Fruit fly (Drosophila melanogaster) whole organism, embryonic: Measurements from ENCODE around the gene CG43389.
A peak's percentile ranks its signal among the peaks of the same experiment; 100 is the strongest.

ENCODE experiments used
- Ada2b ChIP-seq: fragments of 200-800 bp; sonication (Bioruptor generic); IDR thresholded peaks from 2 replicates; pipeline ENCODE4 v1.3.6; 2022; ENCODE audit warnings: missing biosample characterization, missing genetic modification characterization
- Adf1 ChIP-seq: fragments of 200-800 bp; sonication (Bioruptor generic); IDR thresholded peaks from 2 replicates; pipeline ENCODE4 v1.3.6; 2022; ENCODE audit warnings: missing biosample characterization, missing genetic modification characterization
- Blimp-1 ChIP-seq: fragments of 200-800 bp; sonication (Bioruptor generic); optimal IDR thresholded peaks from 3 replicates; lab custom pipeline; 2018; ENCODE audit warnings: missing biosample characterization, missing genetic modification characterization, mild to moderate bottlenecking, moderate library complexity, missing genetic modification reagents
- CG10209 ChIP-seq: fragments of 200-800 bp; sonication (Bioruptor generic); optimal IDR thresholded peaks from 3 replicates; lab custom pipeline; 2017; ENCODE audit warnings: missing biosample characterization, mild to moderate bottlenecking, missing genetic modification characterization, missing genetic modification reagents
- CG13123 ChIP-seq: fragments of 200-800 bp; sonication (Bioruptor generic); optimal IDR thresholded peaks from 2 replicates; lab custom pipeline; 2016; ENCODE audit warnings: missing biosample characterization, missing genetic modification characterization
- CG13624 ChIP-seq: fragments of 200-800 bp; sonication (Bioruptor generic); optimal IDR thresholded peaks from 2 replicates; lab custom pipeline; 2016; ENCODE audit warnings: missing biosample characterization, missing genetic modification characterization
- CG14965 ChIP-seq: fragments of 200-800 bp; sonication (Bioruptor generic); optimal IDR thresholded peaks from 2 replicates; lab custom pipeline; 2016; ENCODE audit warnings: missing biosample characterization, missing genetic modification characterization, borderline replicate concordance
- CG1529 ChIP-seq: fragments of 200-800 bp; sonication (Bioruptor generic); optimal IDR thresholded peaks from 3 replicates; lab custom pipeline; 2018; ENCODE audit warnings: missing biosample characterization, missing genetic modification characterization
- CG17568 ChIP-seq: fragments of 200-800 bp; sonication (Bioruptor generic); optimal IDR thresholded peaks from 2 replicates; lab custom pipeline; 2018; ENCODE audit warnings: missing biosample characterization, mild to moderate bottlenecking, missing genetic modification characterization, moderate library complexity
- CG30403 ChIP-seq: fragments of 200-800 bp; sonication (Bioruptor generic); optimal IDR thresholded peaks from 3 replicates; lab custom pipeline; 2016; ENCODE audit warnings: missing biosample characterization, missing genetic modification characterization
- CG34422 ChIP-seq: fragments of 200-800 bp; sonication (Bioruptor generic); IDR thresholded peaks from 3 replicates; pipeline ENCODE4 v1.3.6; 2022; ENCODE audit warnings: missing biosample characterization, missing genetic modification characterization
- CG4282 ChIP-seq: fragments of 200-800 bp; sonication (Bioruptor generic); optimal IDR thresholded peaks from 2 replicates; lab custom pipeline; 2016; ENCODE audit warnings: missing biosample characterization, missing genetic modification characterization
- CG4424 ChIP-seq: fragments of 200-800 bp; sonication (Bioruptor generic); optimal IDR thresholded peaks from 3 replicates; lab custom pipeline; 2016; ENCODE audit warnings: missing biosample characterization, missing genetic modification characterization
- CG4707 ChIP-seq: fragments of 200-800 bp; sonication (Bioruptor generic); optimal IDR thresholded peaks from 2 replicates; lab custom pipeline; 2018; ENCODE audit warnings: missing biosample characterization, mild to moderate bottlenecking, missing genetic modification characterization, moderate library complexity
- CG6791 ChIP-seq: fragments of 200-800 bp; sonication (Bioruptor generic); IDR thresholded peaks from 3 replicates; pipeline ENCODE4 v1.3.6; 2022; ENCODE audit warnings: missing biosample characterization, missing genetic modification characterization; ENCODE audit not compliant: partially characterized antibody
- CG7987 ChIP-seq: fragments of 200-800 bp; sonication (Bioruptor generic); optimal IDR thresholded peaks from 2 replicates; lab custom pipeline; 2018; ENCODE audit warnings: missing biosample characterization, mild to moderate bottlenecking, missing genetic modification characterization, moderate library complexity
- CG8089 ChIP-seq: fragments of 200-800 bp; sonication (Bioruptor generic); optimal IDR thresholded peaks from 3 replicates; lab custom pipeline; 2016; ENCODE audit warnings: missing biosample characterization, missing genetic modification characterization
- CG8478 ChIP-seq: fragments of >200 bp; optimal IDR thresholded peaks from 2 replicates; lab custom pipeline; 2018
- CG8765 ChIP-seq: fragments of 200-800 bp; sonication (Bioruptor generic); IDR thresholded peaks from 2 replicates; pipeline ENCODE4 v1.3.6; 2022; ENCODE audit warnings: missing biosample characterization, missing genetic modification characterization
- CG9215 ChIP-seq: fragments of 200-800 bp; sonication (Bioruptor generic); IDR thresholded peaks from 2 replicates; pipeline ENCODE4 v1.3.6; 2022; ENCODE audit warnings: missing biosample characterization, missing genetic modification characterization
- CG9817 ChIP-seq: fragments of 200-800 bp; sonication (Bioruptor generic); optimal IDR thresholded peaks from 2 replicates; lab custom pipeline; 2018; ENCODE audit warnings: missing biosample characterization, mild to moderate bottlenecking, missing genetic modification characterization, moderate library complexity
- CG9876 ChIP-seq: fragments of 200-800 bp; sonication (Bioruptor generic); optimal IDR thresholded peaks from 2 replicates; lab custom pipeline; 2016; ENCODE audit warnings: missing biosample characterization, missing genetic modification characterization
- CkIIα-i1 ChIP-seq: fragments of 200-800 bp; sonication (Bioruptor generic); IDR thresholded peaks from 2 replicates; pipeline ENCODE4 v1.3.6; 2022; ENCODE audit warnings: missing biosample characterization, missing genetic modification characterization
- CrebB ChIP-seq: fragments of 200-800 bp; sonication (Bioruptor generic); optimal IDR thresholded peaks from 3 replicates; lab custom pipeline; 2018; ENCODE audit warnings: missing biosample characterization, mild to moderate bottlenecking, missing genetic modification characterization
- D19B ChIP-seq: fragments of 200-800 bp; sonication (Bioruptor generic); optimal IDR thresholded peaks from 2 replicates; lab custom pipeline; 2017; ENCODE audit warnings: missing biosample characterization, mild to moderate bottlenecking, missing genetic modification characterization
- HHEX ChIP-seq: fragments of 200-800 bp; sonication (Bioruptor generic); optimal IDR thresholded peaks from 3 replicates; lab custom pipeline; 2017; ENCODE audit warnings: missing biosample characterization, mild to moderate bottlenecking, missing genetic modification characterization, missing genetic modification reagents
- NC2β ChIP-seq: fragments of 200-800 bp; sonication (Bioruptor generic); optimal IDR thresholded peaks from 2 replicates; lab custom pipeline; 2016; ENCODE audit warnings: missing biosample characterization, missing genetic modification characterization
- Sox102F ChIP-seq: fragments of 200-800 bp; sonication (Bioruptor generic); optimal IDR thresholded peaks from 2 replicates; lab custom pipeline; 2018; ENCODE audit warnings: missing biosample characterization, mild to moderate bottlenecking, missing genetic modification characterization, moderate library complexity
- bbx ChIP-seq: fragments of 200-800 bp; sonication (Bioruptor generic); IDR thresholded peaks from 2 replicates; pipeline ENCODE4 v1.3.6; 2022; ENCODE audit warnings: missing biosample characterization, missing genetic modification characterization; ENCODE audit not compliant: partially characterized antibody
- btn ChIP-seq: fragments of 200-800 bp; sonication (Bioruptor generic); optimal IDR thresholded peaks from 2 replicates; lab custom pipeline; 2016; ENCODE audit warnings: missing biosample characterization, missing genetic modification characterization
- cwo ChIP-seq: fragments of 200-800 bp; sonication (Bioruptor generic); optimal IDR thresholded peaks from 3 replicates; lab custom pipeline; 2017; ENCODE audit warnings: missing biosample characterization, missing genetic modification characterization, mild to moderate bottlenecking, moderate library complexity, missing genetic modification reagents
- dan ChIP-seq: fragments of 200-800 bp; sonication (Bioruptor generic); IDR thresholded peaks from 2 replicates; pipeline ENCODE4 v1.3.6; 2022; ENCODE audit warnings: missing biosample characterization, missing genetic modification characterization
- fd64A ChIP-seq: fragments of 200-800 bp; sonication (Bioruptor generic); optimal IDR thresholded peaks from 3 replicates; lab custom pipeline; 2018; ENCODE audit warnings: missing biosample characterization, mild to moderate bottlenecking, missing genetic modification characterization
- hbn ChIP-seq: fragments of 200-800 bp; sonication (Bioruptor generic); IDR thresholded peaks from 2 replicates; pipeline ENCODE4 v1.3.6; 2022; ENCODE audit warnings: missing biosample characterization, missing genetic modification characterization; ENCODE audit not compliant: partially characterized antibody
- inv ChIP-seq: fragments of 200-800 bp; sonication (Bioruptor generic); IDR thresholded peaks from 2 replicates; pipeline ENCODE4 v1.3.6; 2022; ENCODE audit warnings: missing biosample characterization, missing genetic modification characterization; ENCODE audit not compliant: partially characterized antibody
- lbe ChIP-seq: fragments of 200-800 bp; sonication (Bioruptor generic); optimal IDR thresholded peaks from 2 replicates; lab custom pipeline; 2016; ENCODE audit warnings: missing biosample characterization, mild to moderate bottlenecking, missing genetic modification characterization
- mirr ChIP-seq: fragments of 200-800 bp; sonication (Bioruptor generic); optimal IDR thresholded peaks from 3 replicates; lab custom pipeline; 2018; ENCODE audit warnings: missing biosample characterization, mild to moderate bottlenecking, missing genetic modification characterization
- odd ChIP-seq: fragments of 200-800 bp; sonication (Bioruptor generic); optimal IDR thresholded peaks from 2 replicates; lab custom pipeline; 2017; ENCODE audit warnings: missing biosample characterization, mild to moderate bottlenecking, missing genetic modification characterization
- org-1 ChIP-seq: fragments of 200-800 bp; sonication (Bioruptor generic); optimal IDR thresholded peaks from 2 replicates; lab custom pipeline; 2017; ENCODE audit warnings: missing biosample characterization, missing genetic modification characterization
- pnt ChIP-seq: fragments of 200-800 bp; sonication (Bioruptor generic); optimal IDR thresholded peaks from 3 replicates; lab custom pipeline; 2016; ENCODE audit warnings: missing biosample characterization, missing genetic modification characterization
- rib ChIP-seq: fragments of 200-800 bp; sonication (Bioruptor generic); IDR thresholded peaks from 2 replicates; pipeline ENCODE4 v1.3.6; 2022; ENCODE audit warnings: missing biosample characterization, missing genetic modification characterization
- sc ChIP-seq, 3 experiments: fragments of >200 bp in 2 of 3; fragments of 200-800 bp in 1 of 3; sonication (Bioruptor generic) in 1 of 3; optimal IDR thresholded peaks; 2 replicates in 2 of 3; 3 replicates in 1 of 3; lab custom pipeline; 2017; ENCODE audit warnings: mild to moderate bottlenecking in 1 of 3, missing biosample characterization in 1 of 3, missing genetic modification characterization in 1 of 3, missing genetic modification reagents in 1 of 3
- shn ChIP-seq: fragments of 200-800 bp; sonication (Bioruptor generic); optimal IDR thresholded peaks from 3 replicates; lab custom pipeline; 2016; ENCODE audit warnings: missing biosample characterization, missing genetic modification characterization
- ssp ChIP-seq: fragments of 200-800 bp; sonication (Bioruptor generic); IDR thresholded peaks from 2 replicates; pipeline ENCODE4 v1.3.6; 2022; ENCODE audit warnings: missing biosample characterization, missing genetic modification characterization

CG43389 gene

DNA sequence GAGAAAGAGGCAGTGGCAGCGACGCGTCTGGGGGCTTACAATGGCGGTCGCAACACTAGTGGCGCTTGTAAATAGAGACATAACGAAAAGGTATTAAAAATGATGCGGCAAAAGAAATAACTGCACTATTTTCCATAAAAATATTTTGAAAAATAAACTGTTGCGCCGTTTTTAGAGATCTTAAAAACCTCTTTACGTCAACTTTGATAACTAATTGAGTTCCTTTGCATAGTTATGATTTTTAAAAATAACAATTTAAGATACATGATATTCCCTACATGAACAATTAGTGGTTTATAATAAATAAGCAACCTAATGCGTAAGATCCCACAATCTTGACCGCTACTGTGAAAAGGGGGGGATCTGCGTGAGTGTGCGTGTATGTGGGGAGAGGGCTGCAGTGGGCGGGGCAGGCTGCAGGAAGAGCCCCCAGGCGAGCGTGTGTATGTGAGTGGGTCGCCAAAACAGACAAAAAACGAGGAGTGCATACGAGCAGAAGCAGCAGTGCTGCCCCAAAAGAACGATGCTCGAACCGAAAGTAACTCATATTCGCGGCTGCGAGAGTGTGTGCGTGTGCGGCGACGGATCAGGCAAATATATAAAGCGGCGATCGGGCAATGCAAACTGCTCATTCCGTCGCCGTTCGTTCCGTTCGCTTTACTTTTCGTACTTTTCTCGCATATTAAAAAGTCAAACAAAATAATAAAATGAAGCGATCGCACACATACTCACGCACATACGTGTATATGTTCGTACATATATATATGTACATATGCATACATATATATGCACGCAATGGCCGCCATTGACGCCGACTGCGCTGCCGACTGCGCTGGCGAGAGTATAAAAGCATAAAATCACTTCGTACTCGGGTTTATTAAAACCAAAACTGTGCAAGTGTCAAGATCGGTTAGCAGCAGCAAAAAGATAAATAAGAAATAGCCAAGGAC, 1.2 kb downstream of the CG43389 start (continued):
- TF ChIP-seq mirr (GFP tag; lab: Kevin White, UChicago) (no peak), CG30403 (GFP tag; lab: Kevin White, UChicago) (peak; percentile 56), cwo (GFP tag; lab: Kevin White, UChicago) (no peak), inv (GFP tag; lab: Robert Waterston, UW) (no peak), CG6791 (no peak), btn (GFP tag; lab: Kevin White, UChicago) (no peak), CG8478 (lab: Kevin White, UChicago) (no peak), org-1 (GFP tag; lab: Kevin White, UChicago) (no peak), CG4282 (no peak), CG9817 (tag; lab: Kevin White, UChicago) (no peak), CG9215 (GFP tag; lab: Robert Waterston, UW) (no peak), hbn (GFP tag; lab: Robert Waterston, UW) (no peak), pnt (GFP tag; lab: Kevin White, UChicago) (peak; percentile 16), CG10209 (GFP tag; lab: Kevin White, UChicago) (peak; percentile 46), Sox102F (GFP tag; lab: Kevin White, UChicago) (peak; percentile 68), CG9876 (GFP tag; lab: Kevin White, UChicago) (no peak), ssp (GFP tag; lab: Robert Waterston, UW) (no peak), odd (GFP tag; lab: Kevin White, UChicago) (peak; percentile 25), CG13123 (no peak)

DNA sequence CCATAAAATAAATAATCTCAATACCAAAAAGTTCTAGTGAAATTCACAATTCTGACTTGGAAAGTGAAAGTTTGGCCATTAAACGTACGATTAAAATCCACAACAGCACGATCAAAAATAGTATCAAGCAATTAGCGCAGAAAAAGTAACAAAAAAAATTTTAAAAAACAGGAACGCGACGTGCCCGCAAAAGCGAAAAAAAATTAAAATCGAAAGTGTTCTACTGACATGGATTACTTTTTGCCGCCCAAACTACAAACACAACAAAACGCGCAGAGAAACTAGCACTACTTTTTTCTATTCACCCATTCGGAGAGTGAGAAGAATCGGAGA, 1.8 kb downstream of the CG43389 start:
- TF ChIP-seq bbx (no peak), Blimp-1 (peak; percentile 96)

DNA sequence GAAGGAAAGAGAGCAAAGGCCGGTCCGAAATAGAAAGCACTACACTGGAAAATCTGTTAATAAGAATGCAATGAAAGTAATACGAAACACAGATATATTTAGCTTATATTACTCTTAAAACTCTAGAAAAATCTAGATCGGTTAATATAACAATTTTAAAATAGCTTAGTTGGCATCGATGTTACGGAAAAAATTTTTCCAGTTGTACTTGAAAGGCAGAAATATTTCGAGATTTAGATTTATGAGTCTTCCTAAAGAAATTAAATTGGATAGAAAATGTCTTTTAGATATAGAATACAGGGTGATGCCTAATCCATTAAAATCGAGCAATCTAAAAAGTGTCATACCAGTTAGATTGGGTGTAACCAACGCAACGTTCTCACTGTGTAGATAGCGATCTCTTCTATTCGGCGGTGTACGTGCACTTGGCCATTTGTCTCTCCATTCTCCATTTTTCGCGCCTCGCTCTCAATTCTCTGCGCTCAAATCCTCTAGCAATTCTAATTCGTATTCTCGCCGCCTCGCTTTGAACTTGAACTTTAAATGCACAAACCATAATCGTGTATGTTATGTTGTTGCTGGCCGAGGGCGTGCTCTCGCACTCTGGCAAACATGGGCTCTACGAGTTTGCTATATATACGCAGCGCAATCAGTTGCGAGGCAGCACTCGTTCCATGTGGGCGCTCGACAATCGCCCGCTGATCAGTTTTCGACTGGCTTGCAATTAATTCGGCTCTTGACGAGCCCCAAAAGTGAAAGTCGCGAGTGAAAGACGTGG, 2.4 kb downstream of the CG43389 start:
- TF ChIP-seq rib (GFP tag; lab: Robert Waterston, UW) (no peak; the same call in none of the 2 replicates), CG8089 (GFP tag; lab: Kevin White, UChicago) (peak; percentile 94), inv (GFP tag; lab: Robert Waterston, UW) (no peak), D19B (GFP tag; lab: Kevin White, UChicago) (peak; percentile 88), CG4424 (GFP tag; lab: Kevin White, UChicago) (peak; percentile 97), Adf1 (GFP tag; lab: Robert Waterston, UW) (peak; percentile 33), pnt (GFP tag; lab: Kevin White, UChicago) (peak; percentile 92), CG9215 (GFP tag; lab: Robert Waterston, UW) (peak; percentile 87), NC2β (peak; percentile 92), CG17568 (GFP tag; lab: Kevin White, UChicago) (peak; percentile 83), CG8765 (GFP tag; lab: Robert Waterston, UW) (no peak), dan (peak; percentile 27; the same call in 1 of the 2 replicates), CG13624 (GFP tag; lab: Kevin White, UChicago) (peak; percentile 95), CkIIα-i1 (GFP tag; lab: Robert Waterston, UW) (no peak), CG4707 (GFP tag; lab: Kevin White, UChicago) (peak; percentile 76), Ada2b (GFP tag; lab: Robert Waterston, UW) (peak; percentile 76), CG14965 (peak; percentile 56), sc (optimal IDR thresholded peaks at IDR 0.05; lab: Kevin White, UChicago) (no peak), sc (GFP tag; optimal IDR thresholded peaks at IDR 0.05; lab: Kevin White, UChicago) (peak; percentile 98), CrebB (tag; lab: Kevin White, UChicago) (peak; percentile 68), CG34422 (peak; percentile 79; the same call in 2 of the 3 replicates), fd64A (GFP tag; lab: Kevin White, UChicago) (peak; percentile 78), CG1529 (GFP tag; lab: Kevin White, UChicago) (peak; percentile 97), HHEX (GFP tag; lab: Kevin White, UChicago) (peak; percentile 93), shn (GFP tag; lab: Kevin White, UChicago) (peak; percentile 91), CG7987 (GFP tag; lab: Kevin White, UChicago) (peak; percentile 46), lbe (peak; percentile 42)
